Worm (Caenorhabditis elegans): ENCODE results near the gene nipa-1.

DNA sequence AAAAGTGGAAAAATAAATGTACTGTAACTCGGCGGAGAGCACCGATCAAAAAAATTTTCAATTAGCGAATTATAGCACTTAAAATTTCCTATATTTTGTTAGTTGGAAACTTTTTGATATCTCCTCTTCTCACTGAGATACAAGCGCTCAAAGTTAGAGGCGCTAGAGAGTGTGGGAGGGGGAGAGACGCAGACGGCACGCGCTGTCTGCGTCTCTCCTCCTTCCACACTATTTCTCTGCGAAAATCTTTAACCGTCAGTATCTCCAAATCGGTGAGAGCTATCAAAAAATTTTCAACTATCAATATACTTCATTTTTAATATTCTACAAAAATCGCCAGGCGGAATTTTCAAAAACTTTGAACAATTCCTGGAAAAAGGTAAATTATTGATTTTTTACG, 60.2 kb downstream of the nipa-1 start:
- no peak for TF ChIP-seq aly-2 (tag; optimal IDR thresholded peaks at IDR 0.05)
- no peak for TF ChIP-seq ama-1 (optimal IDR thresholded peaks at IDR 0.05)
- no peak for TF ChIP-seq ceh-82 (tag; optimal IDR thresholded peaks at IDR 0.05)
- no peak for TF ChIP-seq unc-62 (GFP tag; optimal IDR thresholded peaks at IDR 0.05)
- TF ChIP-seq nhr-19 (GFP tag; conservative IDR thresholded peaks at IDR 0.05), result no peak
- TF ChIP-seq pqm-1 (tag; optimal IDR thresholded peaks at IDR 0.05), result no peak
- TF ChIP-seq zag-1 (tag; optimal IDR thresholded peaks at IDR 0.05), result no peak
- TF ChIP-seq mep-1 (tag; optimal IDR thresholded peaks at IDR 0.05), result no peak
- TF ChIP-seq mdl-1 (tag; optimal IDR thresholded peaks at IDR 0.05), result no peak
- TF ChIP-seq ztf-11 (tag; optimal IDR thresholded peaks at IDR 0.05), result no peak

All from whole organism, L1 larva.